Worm (Caenorhabditis elegans) whole organism, midembryonic: Measurements from ENCODE around the gene C36E6.8.

Experiments used
- cog-1 ChIP-seq: sonication (generic microtip); optimal IDR thresholded peaks from 2 replicates; lab custom pipeline; 2016; ENCODE audit warnings: missing genetic modification characterization, missing compliant biosample characterization
- flt-1 ChIP-seq: fragments of 200-800 bp; sonication (Bioruptor generic); IDR thresholded peaks from 2 replicates; pipeline ENCODE4 v1.3.6; 2022; ENCODE audit warnings: missing genetic modification characterization, missing compliant biosample characterization
- tab-1 ChIP-seq: fragments of 200-800 bp; sonication (Bioruptor generic); IDR thresholded peaks from 2 replicates; pipeline ENCODE4 v1.3.6; 2022; ENCODE audit warnings: missing genetic modification characterization, missing compliant biosample characterization

ce11 chrX:17458887-17459286, 20.4 kb downstream of the C36E6.8 start, which contains the start of gene mlc-1:
- TF ChIP-seq flt-1 (GFP tag; lab: Robert Waterston, UW) (no peak), cog-1 (tag; lab: Kevin White, UChicago) (no peak), tab-1 (no peak)
